Fruit fly (Drosophila melanogaster): ENCODE measurements around the gene hyx.

Gene hyx

dm6 chr3R:9031797-9032418 lies 6.7 kb upstream of the hyx start (continued):
- TF ChIP-seq Usf (GFP tag; optimal IDR thresholded peaks at IDR 0.05) (peak; percentile 64), dmrt99B (tag; optimal IDR thresholded peaks at IDR 0.05) (peak; percentile 93), Xbp1 (GFP tag; optimal IDR thresholded peaks at IDR 0.05) (peak; percentile 86), Deaf1 (tag; optimal IDR thresholded peaks at IDR 0.05) (peak; percentile 79), Optix (GFP tag; IDR thresholded peaks at IDR 0.05) (peak; percentile 89), Spps (tag; optimal IDR thresholded peaks at IDR 0.05) (peak; percentile 67), NC2α (GFP tag; optimal IDR thresholded peaks at IDR 0.05) (peak; percentile 59), usp (GFP tag; optimal IDR thresholded peaks at IDR 0.05) (no peak), Nf-YC (tag; optimal IDR thresholded peaks at IDR 0.05) (peak; percentile 30), dysf (GFP tag; IDR thresholded peaks at IDR 0.05) (peak; percentile 93), phol (tag; optimal IDR thresholded peaks at IDR 0.05) (peak; percentile 83), luna (GFP tag; optimal IDR thresholded peaks at IDR 0.05) (peak; percentile 42), crp (GFP tag; optimal IDR thresholded peaks at IDR 0.05) (peak; percentile 13 to 41), CG2202 (tag; optimal IDR thresholded peaks at IDR 0.05) (peak; percentile 61), CG17568 (GFP tag; optimal IDR thresholded peaks at IDR 0.05) (peak; percentile 85), lilli (GFP tag; optimal IDR thresholded peaks at IDR 0.05) (peak; percentile 94), pfk (GFP tag; optimal IDR thresholded peaks at IDR 0.05) (no peak)

dm6 chr3R:9033619-9034401 lies 4.8 kb upstream of the hyx start:
- peak; percentile 77 for TF ChIP-seq Asciz (GFP tag; optimal IDR thresholded peaks at IDR 0.05)
- TF ChIP-seq CG7928 (GFP tag; optimal IDR thresholded peaks at IDR 0.05): peak; percentile 68
- TF ChIP-seq CG15479 (GFP tag; optimal IDR thresholded peaks at IDR 0.05): peak; percentile 81
- TF ChIP-seq CG43689 (GFP tag; IDR thresholded peaks at IDR 0.05): no peak
- peak; percentile 65 for TF ChIP-seq CG7745 (tag; optimal IDR thresholded peaks at IDR 0.05)
- TF ChIP-seq CG9437 (GFP tag; optimal IDR thresholded peaks at IDR 0.05): peak; percentile 82
- peak; percentile 85 for TF ChIP-seq dmrt11E (tag; optimal IDR thresholded peaks at IDR 0.05)
- no peak for TF ChIP-seq CG8765 (GFP tag; IDR thresholded peaks at IDR 0.05)
- peak; percentile 22 for TF ChIP-seq Hey (tag; optimal IDR thresholded peaks at IDR 0.05)
- TF ChIP-seq Oli (tag; optimal IDR thresholded peaks at IDR 0.05): peak; percentile 85
- TF ChIP-seq crol (GFP tag; IDR thresholded peaks at IDR 0.05): no peak
- peak; percentile 85 for TF ChIP-seq nom (GFP tag; optimal IDR thresholded peaks at IDR 0.05)
- peak; percentile 40 for TF ChIP-seq HLHmδ (GFP tag; optimal IDR thresholded peaks at IDR 0.05)
- peak; percentile 12; the same call in 1 of the 2 replicates for TF ChIP-seq Ravus (GFP tag; IDR thresholded peaks at IDR 0.05)
- peak; percentile 36 for TF ChIP-seq zfh2 (GFP tag; optimal IDR thresholded peaks at IDR 0.05)
- TF ChIP-seq Nf-YB (GFP tag; optimal IDR thresholded peaks at IDR 0.05): peak; percentile 79
- TF ChIP-seq CG4617 (GFP tag; optimal IDR thresholded peaks at IDR 0.05; ENCODE audit: borderline replicate concordance): no peak
- 0 out of 2 replicates have a peak, but pooled peaks have one; percentile 14 for TF ChIP-seq bowl (GFP tag; IDR thresholded peaks at IDR 0.05)
- TF ChIP-seq tio (GFP tag; optimal IDR thresholded peaks at IDR 0.05): peak; percentile 61
- peak; percentile 58 for TF ChIP-seq Six4 (GFP tag; optimal IDR thresholded peaks at IDR 0.05)
- peak; percentile 19 to 43 for TF ChIP-seq Pdp1 (GFP tag; optimal IDR thresholded peaks at IDR 0.05)
- TF ChIP-seq D19B (GFP tag; optimal IDR thresholded peaks at IDR 0.05): peak; percentile 64
- TF ChIP-seq lbe (GFP tag; optimal IDR thresholded peaks at IDR 0.05): peak; percentile 70
- TF ChIP-seq so (GFP tag; IDR thresholded peaks at IDR 0.05): peak; percentile 81; the same call in 2 of the 3 replicates
- no peak for TF ChIP-seq ab (GFP tag; optimal IDR thresholded peaks at IDR 0.05)
- TF ChIP-seq gro (GFP tag; optimal IDR thresholded peaks at IDR 0.05): no peak
- TF ChIP-seq Mad (GFP tag; optimal IDR thresholded peaks at IDR 0.05): peak; percentile 50
- peak; percentile 26 for TF ChIP-seq CG18764 (GFP tag; optimal IDR thresholded peaks at IDR 0.05)
- no peak for TF ChIP-seq bigmax (GFP tag; optimal IDR thresholded peaks at IDR 0.05)
- peak; percentile 14 for TF ChIP-seq grn (GFP tag; optimal IDR thresholded peaks at IDR 0.05)
- TF ChIP-seq CG3281 (GFP tag; optimal IDR thresholded peaks at IDR 0.05): peak; percentile 91
